Worm (Caenorhabditis elegans) whole organism, L4/young adult: Measurements from ENCODE around the gene Y39A1A.18.

Experiments
- W03F9.2 ChIP-seq: fragments of 150-350 bp; optimal IDR thresholded peaks from 2 replicates; lab custom pipeline; 2014; ENCODE audit warnings: missing biosample characterization, missing genetic modification characterization
- dao-5 ChIP-seq: sonication (generic microtip); optimal IDR thresholded peaks from 2 replicates; lab custom pipeline; 2016; ENCODE audit warnings: missing genotype, missing genetic modification characterization, moderate library complexity, missing compliant biosample characterization
- him-1 ChIP-seq: sonication (generic microtip); optimal IDR thresholded peaks from 2 replicates; lab custom pipeline; 2016; ENCODE audit warnings: missing genotype, missing genetic modification reagents, missing genetic modification characterization, missing compliant biosample characterization

Gene Y39A1A.18

ce11 chrIII:10689057-10689456, 5.2 kb downstream of the Y39A1A.18 start, which contains the start of gene Y39A1A.31:
Gene Y39A1A.31, minus strand, starts transcription at chrIII:10689157.
- TF ChIP-seq him-1: no peak
- TF ChIP-seq W03F9.2: no peak
- no peak for TF ChIP-seq dao-5 (tag; lab: Kevin White, UChicago)

ce11 chrIII:10678971-10679370, 15.3 kb downstream of the Y39A1A.18 start, which contains the start of gene Y39A1A.16:
Gene Y39A1A.16, plus strand, starts transcription at chrIII:10679271.
- no peak for TF ChIP-seq him-1
- no peak for TF ChIP-seq dao-5 (tag; lab: Kevin White, UChicago)
- no peak for TF ChIP-seq W03F9.2

ce11 chrIII:10671894-10672293, 22.4 kb downstream of the Y39A1A.18 start:
- TF ChIP-seq W03F9.2 (no peak), dao-5 (tag; lab: Kevin White, UChicago) (no peak), him-1 (no peak)

ce11 chrIII:10666640-10667039, 27.6 kb downstream of the Y39A1A.18 start:
- no peak for TF ChIP-seq him-1
- no peak for TF ChIP-seq W03F9.2
- TF ChIP-seq dao-5 (tag; lab: Kevin White, UChicago): no peak

ce11 chrIII:10661292-10661691, 33.0 kb downstream of the Y39A1A.18 start:
- no peak for TF ChIP-seq him-1
- TF ChIP-seq dao-5 (tag; lab: Kevin White, UChicago): no peak
- TF ChIP-seq W03F9.2: no peak

- TF ChIP-seq dao-5 (tag; lab: Kevin White, UChicago) (no peak), him-1 (no peak), W03F9.2 (no peak)
Measured at ce11 chrIII:10658394-10658793, 35.9 kb downstream of the Y39A1A.18 start.

ce11 chrIII:10657661-10658060, 36.6 kb downstream of the Y39A1A.18 start:
- TF ChIP-seq him-1 (no peak), W03F9.2 (no peak), dao-5 (tag; lab: Kevin White, UChicago) (no peak)

ce11 chrIII:10656069-10656468, 38.2 kb downstream of the Y39A1A.18 start:
- TF ChIP-seq W03F9.2 (no peak), him-1 (no peak), dao-5 (tag; lab: Kevin White, UChicago) (no peak)

ce11 chrIII:10654718-10655117, 39.6 kb downstream of the Y39A1A.18 start, which contains the start of gene cnt-2:
Gene cnt-2, plus strand, starts transcription at chrIII:10655018.
- TF ChIP-seq W03F9.2 (no peak), him-1 (no peak), dao-5 (tag; lab: Kevin White, UChicago) (no peak)

- TF ChIP-seq W03F9.2 (no peak), dao-5 (tag; lab: Kevin White, UChicago) (no peak), him-1 (no peak)
Measured at ce11 chrIII:10653479-10653878, 40.8 kb downstream of the Y39A1A.18 start.

- no peak for TF ChIP-seq dao-5 (tag; lab: Kevin White, UChicago)
- no peak for TF ChIP-seq him-1
- TF ChIP-seq W03F9.2: no peak
Measured at ce11 chrIII:10652833-10653232, 41.5 kb downstream of the Y39A1A.18 start.

ce11 chrIII:10651634-10652033, 42.7 kb downstream of the Y39A1A.18 start:
- TF ChIP-seq W03F9.2 (no peak), dao-5 (tag; lab: Kevin White, UChicago) (no peak), him-1 (no peak)

- TF ChIP-seq dao-5 (tag; lab: Kevin White, UChicago) (no peak), him-1 (no peak)
Measured at ce11 chrIII:10649219-10649618, 45.1 kb downstream of the Y39A1A.18 start, which contains the start of gene emg-1. Gene emg-1, plus strand, starts transcription at chrIII:10649519.

ce11 chrIII:10646094-10646493, 48.2 kb downstream of the Y39A1A.18 start, which contains the start of gene orc-4:
Gene orc-4, plus strand, starts transcription at chrIII:10646170.
- TF ChIP-seq dao-5 (tag; lab: Kevin White, UChicago) (no peak), him-1 (no peak)

ce11 chrIII:10642781-10643180, 51.5 kb downstream of the Y39A1A.18 start, which contains the start of the genes dhs-11 and orc-1:
Gene dhs-11, minus strand, starts transcription at chrIII:10642865.
Gene orc-1, plus strand, starts transcription at chrIII:10643129.
- TF ChIP-seq W03F9.2: peak; percentile 70
- no peak for TF ChIP-seq dao-5 (tag; lab: Kevin White, UChicago)
- TF ChIP-seq him-1: no peak
